Worm (Caenorhabditis elegans): ENCODE measurements around the gene Y110A2AL.9.

- TF ChIP-seq mep-1 (tag; optimal IDR thresholded peaks at IDR 0.05) (no peak), ham-2 (GFP tag; optimal IDR thresholded peaks at IDR 0.05) (no peak)
Measured at ce11 chrII:2845674-2846073, 20.8 kb downstream of the Y110A2AL.9 start.
